Worm (Caenorhabditis elegans): Measurements from ENCODE around the gene col-110.

Gene col-110

DNA sequence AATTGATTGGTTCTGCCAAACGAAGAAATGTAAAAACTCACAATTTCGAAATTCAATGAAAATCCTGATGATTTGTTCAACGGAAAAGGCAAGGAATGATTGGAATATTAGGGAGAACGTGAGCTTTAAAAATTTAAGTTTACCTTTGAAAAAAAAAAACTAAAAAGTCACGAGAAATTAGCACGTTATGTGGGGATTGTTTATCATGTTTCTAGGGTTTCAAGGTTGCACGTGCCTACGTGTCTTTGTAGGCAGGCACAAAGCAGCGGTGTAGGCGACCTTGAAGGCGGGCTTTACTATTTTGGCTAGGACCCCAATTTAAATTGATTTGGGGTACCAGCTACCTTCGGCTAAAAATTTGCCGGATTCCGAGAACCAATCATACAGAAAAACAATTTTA is 42.1 kb downstream of the col-110 start, which contains the start of gene F28E10.4:
Gene F28E10.4 (minus strand): TSS at position 101 of the 400 bp plus-strand sequence.
- no peak for TF ChIP-seq unc-62 (GFP tag; optimal IDR thresholded peaks at IDR 0.05)

DNA sequence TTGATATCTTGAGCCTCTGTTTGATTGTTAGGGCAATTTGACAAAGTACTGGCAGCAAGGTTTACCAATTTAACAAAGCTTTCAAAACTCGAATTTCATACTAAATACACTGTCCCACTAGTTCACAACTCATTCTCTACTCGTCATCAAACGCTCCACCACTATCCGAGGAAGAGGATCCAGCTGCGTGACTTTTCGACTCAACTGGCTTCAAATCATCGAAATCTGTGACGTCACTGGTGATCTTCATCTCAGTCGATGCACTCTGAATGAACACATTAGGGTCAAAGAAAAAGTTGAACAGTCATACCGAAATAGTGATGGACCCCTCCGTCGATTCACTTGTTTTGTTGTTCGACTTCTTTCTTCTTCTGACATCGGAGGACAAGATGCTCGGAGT is 43.6 kb downstream of the col-110 start:
- TF ChIP-seq unc-62 (GFP tag; optimal IDR thresholded peaks at IDR 0.05) = no peak

DNA sequence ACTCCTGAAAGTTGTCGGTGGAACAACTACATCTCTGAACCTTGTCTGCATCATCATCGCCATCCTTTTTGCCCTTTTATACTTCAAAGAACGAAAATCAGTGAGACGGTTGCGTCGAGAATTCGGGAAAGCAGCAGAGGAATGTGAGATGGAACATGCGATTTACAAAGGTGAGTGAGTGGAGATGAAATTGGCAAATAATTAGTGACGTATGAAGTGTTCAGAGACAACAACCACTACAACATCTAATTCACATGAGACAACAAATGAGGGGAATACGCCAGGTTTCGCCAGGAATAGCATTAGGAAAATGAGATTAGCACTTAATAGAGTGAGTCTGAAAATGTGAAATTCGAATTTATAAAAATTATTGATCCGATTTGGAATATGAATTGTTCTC is 44.9 kb downstream of the col-110 start:
- TF ChIP-seq unc-62 (GFP tag; optimal IDR thresholded peaks at IDR 0.05) = no peak

DNA sequence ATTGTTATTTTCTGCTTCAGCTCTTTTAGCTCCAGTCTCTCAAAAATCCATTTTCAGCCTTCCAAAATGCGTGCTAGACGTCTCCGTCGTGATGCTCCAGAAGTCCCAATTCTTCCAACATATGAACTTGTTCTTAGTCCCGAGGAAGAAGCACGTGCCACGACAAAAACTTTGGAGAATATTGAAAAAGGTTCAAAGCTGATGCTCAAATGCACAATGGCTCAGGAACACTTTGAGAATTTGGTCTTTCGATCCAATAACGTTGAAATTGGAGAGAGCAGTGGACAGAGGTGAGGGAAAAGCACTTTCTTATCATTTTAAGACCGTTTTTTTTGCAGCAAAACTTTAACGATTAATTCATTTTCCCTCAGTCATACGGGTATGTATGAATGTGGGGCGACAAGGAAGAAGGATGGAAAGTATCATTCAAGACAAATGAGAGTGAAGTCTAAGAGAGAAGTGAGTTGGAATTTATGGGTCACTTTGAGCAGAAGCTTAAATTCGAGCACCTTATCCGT is 46.8 kb downstream of the col-110 start, which contains the start of gene igeg-1:
Gene igeg-1 (plus strand): TSS at position 51 of the 518 bp plus-strand sequence.
- no peak for TF ChIP-seq unc-62 (GFP tag; optimal IDR thresholded peaks at IDR 0.05)

DNA sequence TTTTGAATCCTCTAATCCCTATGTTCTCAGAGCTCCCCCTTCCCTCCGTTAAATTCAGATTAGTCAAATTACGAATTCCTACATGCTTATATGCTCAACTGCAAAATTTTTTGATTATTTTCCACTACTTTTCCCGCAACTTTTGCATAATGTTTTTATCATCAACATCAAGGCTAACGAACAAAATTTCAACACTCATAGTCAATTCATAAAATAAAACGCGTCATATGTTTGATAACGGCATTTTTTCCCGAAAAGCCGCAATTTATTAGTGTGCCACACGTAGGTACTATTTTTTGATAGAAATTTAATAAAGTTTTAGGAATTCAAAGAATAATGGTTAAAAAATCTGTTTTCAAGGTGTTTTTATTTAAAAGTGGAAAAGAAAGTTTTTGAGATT is 50.3 kb downstream of the col-110 start:
- TF ChIP-seq unc-62 (GFP tag; optimal IDR thresholded peaks at IDR 0.05) = no peak

Measured in whole organism, dauer.